Fruit fly (Drosophila melanogaster) whole organism, pupa: ENCODE data around the gene CG4770.

Source experiments
- CG10348 ChIP-seq: fragments of 200-800 bp; sonication (Bioruptor generic); IDR thresholded peaks from 2 replicates; pipeline ENCODE4 v1.3.6; 2022; ENCODE audit warnings: missing biosample characterization, missing genetic modification characterization
- CG13204 ChIP-seq: fragments of 200-800 bp; sonication (Bioruptor generic); optimal IDR thresholded peaks from 2 replicates; lab custom pipeline; 2018; ENCODE audit warnings: missing biosample characterization, mild to moderate bottlenecking, missing genetic modification characterization, moderate library complexity
- CG15710 ChIP-seq: fragments of 200-800 bp; sonication (Bioruptor generic); optimal IDR thresholded peaks from 2 replicates; lab custom pipeline; 2018; ENCODE audit warnings: missing biosample characterization, mild to moderate bottlenecking, missing genetic modification characterization, moderate library complexity
- CG17806 ChIP-seq: fragments of 200-800 bp; sonication (Bioruptor generic); optimal IDR thresholded peaks from 2 replicates; lab custom pipeline; 2018; ENCODE audit warnings: missing biosample characterization, mild to moderate bottlenecking, missing genetic modification characterization, moderate library complexity
- CG32121 ChIP-seq: fragments of 200-800 bp; sonication (Bioruptor generic); IDR thresholded peaks from 2 replicates; pipeline ENCODE4 v1.3.6; 2022; ENCODE audit warnings: missing biosample characterization, missing genetic modification characterization
- CG9948 ChIP-seq: fragments of 200-800 bp; sonication (Bioruptor generic); optimal IDR thresholded peaks from 2 replicates; lab custom pipeline; 2018; ENCODE audit warnings: missing biosample characterization, mild to moderate bottlenecking, missing genetic modification characterization, moderate library complexity
- D1 ChIP-seq: fragments of 200-800 bp; sonication (Bioruptor generic); optimal IDR thresholded peaks from 2 replicates; lab custom pipeline; 2018; ENCODE audit warnings: missing biosample characterization, mild to moderate bottlenecking, missing genetic modification characterization, moderate library complexity
- EcR ChIP-seq: fragments of 200-800 bp; sonication (Bioruptor generic); optimal IDR thresholded peaks from 3 replicates; lab custom pipeline; 2019; ENCODE audit warnings: missing biosample characterization, missing genetic modification characterization, mild to moderate bottlenecking, moderate library complexity, missing genetic modification reagents
- Pif1A ChIP-seq: fragments of 200-800 bp; sonication (Bioruptor generic); optimal IDR thresholded peaks from 3 replicates; lab custom pipeline; 2016; ENCODE audit warnings: missing biosample characterization, missing genetic modification characterization
- Snoo ChIP-seq: fragments of 200-800 bp; sonication (Bioruptor generic); optimal IDR thresholded peaks from 3 replicates; lab custom pipeline; 2017; ENCODE audit warnings: missing biosample characterization, mild to moderate bottlenecking, missing genetic modification characterization, inconsistent platforms

DNA sequence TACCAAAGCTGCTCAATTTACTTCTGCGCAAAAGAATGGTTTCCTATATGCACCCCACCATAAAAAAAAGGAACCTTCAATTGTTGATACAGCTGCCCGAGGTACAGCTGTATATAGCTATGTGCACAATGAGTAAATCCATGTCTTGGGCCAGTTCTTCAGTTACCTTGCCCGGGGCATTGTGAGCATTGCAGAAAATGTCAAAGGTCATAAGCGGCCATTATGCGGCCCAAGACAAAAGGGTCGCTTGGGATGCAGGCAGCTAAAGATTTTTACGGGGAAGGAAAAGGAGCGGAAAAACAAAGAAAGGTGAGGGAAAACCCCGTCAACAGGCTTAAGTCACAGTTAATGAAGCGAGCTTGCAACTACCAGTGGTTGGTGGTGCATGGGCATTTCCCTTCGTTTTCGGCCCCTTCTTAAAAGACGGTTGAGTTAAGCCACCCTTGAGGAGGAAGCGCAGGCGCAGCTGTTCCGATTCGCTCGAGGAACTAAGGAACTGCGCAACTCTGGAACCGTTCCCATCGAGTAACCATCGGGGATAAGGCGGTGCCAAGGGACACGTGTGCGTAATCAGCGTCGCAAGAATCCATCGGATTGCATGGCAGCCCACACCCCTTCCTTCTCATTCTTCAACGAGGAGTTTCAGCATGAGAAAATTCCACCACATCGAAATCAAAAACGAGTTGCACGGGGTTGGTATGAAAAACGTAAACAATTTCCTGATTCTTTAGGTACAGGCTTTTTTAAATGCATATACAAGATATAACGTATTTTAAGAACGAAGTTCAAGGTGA, 12.8 kb downstream of the CG4770 start:
- TF ChIP-seq CG15710 (no peak), CG17806 (no peak), D1 (tag; lab: Kevin White, UChicago) (no peak), CG32121 (GFP tag; lab: Robert Waterston, UW) (no peak), EcR (GFP tag; lab: Kevin White, UChicago) (no peak), Pif1A (GFP tag; lab: Kevin White, UChicago) (no peak), CG13204 (GFP tag; lab: Kevin White, UChicago) (no peak), CG9948 (tag; lab: Kevin White, UChicago) (no peak), Snoo (tag; lab: Kevin White, UChicago) (no peak), CG10348 (GFP tag; lab: Robert Waterston, UW) (no peak)
